Fruit fly (Drosophila melanogaster) whole organism, pupa: ENCODE measurements around the gene CG4820.

ENCODE experiments used
- CG14655 ChIP-seq: fragments of 200-800 bp; sonication (Bioruptor generic); optimal IDR thresholded peaks from 3 replicates; lab custom pipeline; 2017; ENCODE audit warnings: mild to moderate bottlenecking, missing biosample characterization, missing genetic modification reagents, missing genetic modification characterization
- CG17806 ChIP-seq: fragments of 200-800 bp; sonication (Bioruptor generic); optimal IDR thresholded peaks from 2 replicates; lab custom pipeline; 2018; ENCODE audit warnings: missing biosample characterization, mild to moderate bottlenecking, missing genetic modification characterization, moderate library complexity
- Pif1A ChIP-seq: fragments of 200-800 bp; sonication (Bioruptor generic); optimal IDR thresholded peaks from 3 replicates; lab custom pipeline; 2016; ENCODE audit warnings: missing biosample characterization, missing genetic modification characterization

DNA sequence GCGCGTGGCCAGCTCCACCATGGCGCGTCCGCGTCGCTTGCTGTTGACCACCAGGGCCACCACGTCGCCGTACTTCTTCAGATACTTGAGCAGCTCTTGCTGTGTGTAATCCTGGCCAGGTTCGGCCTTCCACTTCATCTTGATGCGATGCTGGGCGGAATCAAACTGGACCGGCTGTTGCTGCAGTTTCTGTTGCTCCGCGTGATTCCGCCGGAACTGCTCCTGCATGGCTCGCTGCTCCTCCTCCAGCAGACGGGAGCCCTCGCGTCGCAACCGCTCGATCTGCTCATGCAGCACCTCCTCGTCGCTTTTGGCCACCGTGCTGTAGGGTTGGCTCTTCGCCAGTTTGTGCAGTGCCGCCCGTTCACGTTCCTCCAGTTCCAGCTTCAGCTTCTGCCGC lies 14.7 kb downstream of the CG4820 start:
- TF ChIP-seq CG17806 (tag; lab: Kevin White, UChicago): no peak
- TF ChIP-seq CG14655 (GFP tag; lab: Kevin White, UChicago): no peak
- TF ChIP-seq Pif1A: no peak
